Worm (Caenorhabditis elegans) whole organism, mixed stage, embryonic: ENCODE data around the gene btb-6.

Experiments used
- M03D4.4 ChIP-seq: sonication (generic microtip); optimal IDR thresholded peaks from 2 replicates; lab custom pipeline; 2017; ENCODE audit warnings: mild to moderate bottlenecking, missing genetic modification characterization, missing compliant biosample characterization
- blmp-1 ChIP-seq: fragments of 150-350 bp; optimal IDR thresholded peaks from 2 replicates; lab custom pipeline; 2014; ENCODE audit warnings: missing biosample characterization, missing genetic modification characterization
- ceh-39 ChIP-seq: fragments of 150-350 bp; optimal IDR thresholded peaks from 2 replicates; lab custom pipeline; 2014; ENCODE audit warnings: missing biosample characterization, missing genetic modification characterization
- ceh-43 ChIP-seq: fragments of 200-800 bp; sonication (Bioruptor generic); optimal IDR thresholded peaks from 2 replicates; lab custom pipeline; 2018; ENCODE audit warnings: mild to moderate bottlenecking, missing genetic modification characterization, moderate library complexity, missing compliant biosample characterization
- ceh-83 ChIP-seq: fragments of 200-800 bp; sonication (Bioruptor generic); optimal IDR thresholded peaks from 2 replicates; lab custom pipeline; 2018; ENCODE audit warnings: mild to moderate bottlenecking, missing genetic modification characterization, missing compliant biosample characterization
- ces-1 ChIP-seq: fragments of 150-350 bp; optimal IDR thresholded peaks from 2 replicates; lab custom pipeline; 2014; ENCODE audit warnings: missing biosample characterization, missing genetic modification reagents, missing genetic modification characterization
- cnd-1 ChIP-seq: fragments of 200-800 bp; sonication (Bioruptor generic); optimal IDR thresholded peaks from 2 replicates; lab custom pipeline; 2018; ENCODE audit warnings: mild to moderate bottlenecking, missing genetic modification characterization, missing compliant biosample characterization
- drap-1 ChIP-seq: fragments of 200-800 bp; sonication (Bioruptor generic); optimal IDR thresholded peaks from 3 replicates; lab custom pipeline; 2018; ENCODE audit warnings: mild to moderate bottlenecking, missing genetic modification characterization, missing compliant biosample characterization
- elt-1 ChIP-seq: sonication (generic microtip); optimal IDR thresholded peaks from 2 replicates; lab custom pipeline; 2017; ENCODE audit warnings: missing genetic modification characterization, mild to moderate bottlenecking, missing compliant biosample characterization, antibody characterized with exemption, moderate library complexity, borderline replicate concordance; ENCODE audit not compliant: insufficient read depth
- elt-3 ChIP-seq: fragments of 150-350 bp; optimal IDR thresholded peaks from 2 replicates; lab custom pipeline; 2014; ENCODE audit warnings: missing biosample characterization, missing genetic modification characterization
- flh-1 ChIP-seq: fragments of 200-800 bp; sonication (Bioruptor generic); optimal IDR thresholded peaks from 2 replicates; lab custom pipeline; 2018; ENCODE audit warnings: mild to moderate bottlenecking, missing genetic modification characterization, moderate library complexity, missing compliant biosample characterization
- ham-2 ChIP-seq: fragments of 200-800 bp; sonication (Bioruptor generic); optimal IDR thresholded peaks from 2 replicates; lab custom pipeline; 2018; ENCODE audit warnings: mild to moderate bottlenecking, missing genetic modification characterization, missing compliant biosample characterization
- lin-13 ChIP-seq: fragments of 150-350 bp; optimal IDR thresholded peaks from 2 replicates; lab custom pipeline; 2014; ENCODE audit warnings: missing biosample characterization, missing genetic modification characterization
- lsy-2 ChIP-seq: fragments of 150-350 bp; optimal IDR thresholded peaks from 2 replicates; lab custom pipeline; 2014; ENCODE audit warnings: missing biosample characterization, missing genetic modification characterization
- mab-5 ChIP-seq: fragments of 150-350 bp; optimal IDR thresholded peaks from 2 replicates; lab custom pipeline; 2014; ENCODE audit warnings: missing biosample characterization, missing genetic modification characterization
- mls-2 ChIP-seq: sonication (generic microtip); optimal IDR thresholded peaks from 2 replicates; lab custom pipeline; 2016; ENCODE audit warnings: mild to moderate bottlenecking, missing genetic modification characterization, moderate library complexity, missing compliant biosample characterization
- nhr-12 ChIP-seq: fragments of 150-350 bp; optimal IDR thresholded peaks from 2 replicates; lab custom pipeline; 2014; ENCODE audit warnings: missing biosample characterization, missing genetic modification characterization
- nhr-2 ChIP-seq: fragments of 150-350 bp; optimal IDR thresholded peaks from 2 replicates; lab custom pipeline; 2014; ENCODE audit warnings: missing biosample characterization, missing genetic modification characterization
- nhr-237 ChIP-seq: fragments of 150-350 bp; optimal IDR thresholded peaks from 2 replicates; lab custom pipeline; 2014; ENCODE audit warnings: missing biosample characterization, missing genetic modification characterization
- nhr-28 ChIP-seq: fragments of 150-350 bp; optimal IDR thresholded peaks from 2 replicates; lab custom pipeline; 2014; ENCODE audit warnings: missing biosample characterization, missing genetic modification characterization
- nhr-76 ChIP-seq: sonication (generic microtip); optimal IDR thresholded peaks from 2 replicates; lab custom pipeline; 2017; ENCODE audit warnings: missing biosample characterization, missing genetic modification characterization
- pha-4 ChIP-seq: fragments of 150-350 bp; optimal IDR thresholded peaks from 2 replicates; lab custom pipeline; 2018; ENCODE audit warnings: missing biosample characterization, missing genetic modification reagents, missing genetic modification characterization
- snpc-4 ChIP-seq: fragments of 150-350 bp; optimal IDR thresholded peaks from 2 replicates; lab custom pipeline; 2014; ENCODE audit warnings: missing biosample characterization, missing genetic modification characterization
- sptf-1 ChIP-seq: sonication (generic microtip); optimal IDR thresholded peaks from 2 replicates; lab custom pipeline; 2017; ENCODE audit warnings: mild to moderate bottlenecking, missing genetic modification characterization, moderate library complexity, missing compliant biosample characterization
- tbx-8 ChIP-seq: fragments of 200-800 bp; sonication (Bioruptor generic); optimal IDR thresholded peaks from 2 replicates; lab custom pipeline; 2018; ENCODE audit warnings: mild to moderate bottlenecking, missing genetic modification characterization, moderate library complexity, missing compliant biosample characterization
- unc-120 ChIP-seq: sonication (generic microtip); optimal IDR thresholded peaks from 2 replicates; lab custom pipeline; 2017; ENCODE audit warnings: missing genetic modification characterization, missing compliant biosample characterization; ENCODE audit not compliant: poor library complexity, severe bottlenecking
- unc-39 ChIP-seq: fragments of 150-350 bp; optimal IDR thresholded peaks from 2 replicates; lab custom pipeline; 2014; ENCODE audit warnings: missing biosample characterization, missing genetic modification characterization
- unc-62 ChIP-seq: fragments of 150-350 bp; optimal IDR thresholded peaks from 2 replicates; lab custom pipeline; 2014; ENCODE audit warnings: missing biosample characterization, missing genetic modification reagents, missing genetic modification characterization
- ztf-11 ChIP-seq: fragments of 150-350 bp; optimal IDR thresholded peaks from 2 replicates; lab custom pipeline; 2014; ENCODE audit warnings: missing biosample characterization, missing genetic modification characterization

The btb-6 gene

DNA sequence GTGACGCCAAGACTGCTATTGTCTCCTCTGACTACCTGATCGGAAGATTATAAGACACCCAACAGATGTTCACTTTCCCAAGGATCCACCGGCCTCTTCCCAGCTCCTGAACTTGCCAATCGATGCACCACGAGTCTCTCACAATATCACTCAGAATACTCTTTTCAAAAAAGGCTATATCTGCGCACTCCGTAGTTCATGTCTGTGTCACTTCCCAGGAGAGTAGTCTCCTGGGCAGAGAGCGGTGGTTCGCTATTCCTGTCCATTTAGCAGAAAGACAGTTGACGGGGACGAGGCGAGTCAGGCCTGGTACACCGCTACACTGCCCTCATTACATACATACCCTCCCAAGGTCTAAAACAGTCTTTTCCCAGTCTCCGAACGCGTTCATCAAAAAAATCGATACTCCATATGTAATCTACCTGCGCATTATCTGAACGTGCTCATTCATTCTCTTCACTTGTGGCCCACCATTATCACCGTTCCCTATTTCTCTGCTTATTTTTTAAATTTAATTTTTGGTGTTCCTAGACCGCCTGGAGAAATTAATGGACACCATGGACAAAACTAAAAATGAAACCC lies at the start of gene btb-6:
Gene btb-6, plus strand, starts transcription at position 532 of the 582 bp plus-strand sequence.
- peak; percentile 69 for TF ChIP-seq nhr-2
- TF ChIP-seq cnd-1 (tag; lab: Kevin White, UChicago), result peak; percentile 4
- no peak for TF ChIP-seq drap-1 (GFP tag; lab: Kevin White, UChicago)
- no peak for TF ChIP-seq nhr-28 (tag; lab: Kevin White, UChicago)
- peak; percentile 9 for TF ChIP-seq ceh-39 (tag; lab: Kevin White, UChicago)

DNA sequence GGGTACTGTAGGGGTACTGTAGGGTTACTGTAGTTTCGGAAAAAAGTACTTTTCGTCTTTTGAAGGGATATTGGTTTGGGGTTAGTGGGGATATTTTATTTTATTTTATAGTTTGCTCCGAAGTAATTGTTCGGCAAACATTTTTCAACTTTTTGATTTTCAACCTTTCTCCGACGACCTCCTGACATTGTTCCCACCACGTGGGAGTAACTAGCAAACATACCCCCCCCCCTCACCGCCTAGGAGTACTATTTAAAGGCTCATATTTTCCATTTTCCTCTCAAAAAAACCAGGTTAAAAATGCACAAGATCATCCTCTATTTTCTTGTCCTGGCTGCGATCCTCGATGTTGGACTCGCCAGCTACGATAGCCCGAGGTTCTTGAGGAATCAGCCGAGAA lies 49.1 kb upstream of the btb-6 start, which contains the start of gene srlf-29:
Gene srlf-29, plus strand, starts transcription at position 301 of the 400 bp plus-strand sequence.
- TF ChIP-seq flh-1 (no peak), nhr-76 (tag; lab: Kevin White, UChicago) (no peak), mls-2 (tag; lab: Kevin White, UChicago) (no peak), ceh-83 (GFP tag; lab: Kevin White, UChicago) (no peak), blmp-1 (tag; lab: Kevin White, UChicago) (no peak), lin-13 (tag; lab: Kevin White, UChicago) (no peak), ces-1 (GFP tag; lab: Kevin White, UChicago) (no peak), mab-5 (tag; lab: Kevin White, UChicago) (no peak), ceh-43 (GFP tag; lab: Kevin White, UChicago) (no peak), sptf-1 (tag; lab: Kevin White, UChicago) (no peak), unc-120 (no peak), snpc-4 (tag; lab: Kevin White, UChicago) (no peak), ham-2 (GFP tag; lab: Kevin White, UChicago) (no peak), elt-1 (tag; lab: Kevin White, UChicago) (no peak), nhr-12 (tag; lab: Kevin White, UChicago) (no peak), unc-62 (GFP tag; lab: Kevin White, UChicago) (no peak), nhr-237 (tag; lab: Kevin White, UChicago) (no peak)

DNA sequence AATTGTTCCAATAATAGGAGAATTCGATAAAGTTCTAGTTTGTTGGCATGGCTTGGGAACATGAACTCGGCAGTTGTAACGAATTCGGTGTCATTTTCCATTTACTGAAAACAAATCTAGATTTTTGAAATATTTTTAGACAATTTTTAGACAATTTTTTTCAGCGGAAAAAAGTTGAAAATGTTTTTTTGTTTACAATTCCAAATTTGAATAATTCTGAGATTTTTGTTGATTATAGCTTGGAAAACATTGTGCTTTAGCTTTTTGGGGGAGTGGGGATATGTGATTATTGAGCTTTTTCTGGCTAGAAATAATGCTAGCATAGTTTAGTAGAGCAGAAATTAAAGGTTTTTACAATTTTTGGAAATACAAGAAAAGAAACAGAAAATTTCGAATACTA lies 46.2 kb upstream of the btb-6 start, which contains the start of gene srw-97:
Gene srw-97, minus strand, starts transcription at position 101 of the 400 bp plus-strand sequence.
- TF ChIP-seq tbx-8, result no peak
- no peak for TF ChIP-seq lin-13 (tag; lab: Kevin White, UChicago)
- TF ChIP-seq unc-120, result no peak
- no peak for TF ChIP-seq unc-39
- no peak for TF ChIP-seq nhr-237 (tag; lab: Kevin White, UChicago)
- TF ChIP-seq ceh-43 (GFP tag; lab: Kevin White, UChicago), result no peak
- TF ChIP-seq ham-2 (GFP tag; lab: Kevin White, UChicago), result no peak
- TF ChIP-seq mab-5 (tag; lab: Kevin White, UChicago), result no peak

DNA sequence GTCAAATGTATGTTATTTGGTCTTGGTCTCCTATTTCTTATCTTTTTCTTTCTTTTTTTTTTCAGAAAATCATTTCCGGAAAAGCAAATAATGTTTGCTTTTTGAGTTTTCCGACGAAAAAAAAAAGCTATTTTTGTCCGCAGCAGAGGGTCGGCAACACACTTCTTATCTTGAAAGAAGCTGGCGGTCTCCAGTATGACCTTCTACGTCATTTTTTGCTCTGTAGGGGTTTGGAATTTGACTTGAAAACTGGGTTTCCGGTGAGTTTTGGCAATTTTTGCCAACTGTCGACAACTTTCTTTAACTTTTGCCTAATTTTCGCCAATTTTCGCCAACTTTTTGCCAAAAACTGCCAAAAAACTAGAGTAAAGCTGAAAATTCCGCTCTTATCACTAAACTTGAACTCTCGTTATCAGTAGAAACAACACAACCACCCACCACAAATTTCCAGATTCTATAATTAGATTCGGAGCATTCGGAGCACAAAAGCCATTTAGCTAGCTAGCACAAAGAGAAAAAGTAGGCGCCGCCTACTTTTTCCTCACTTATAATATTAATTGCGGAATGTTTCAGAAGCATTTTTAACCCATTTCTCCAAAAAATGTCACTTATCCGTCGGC lies 44.7 kb upstream of the btb-6 start, which contains the start of gene nhx-6:
Gene nhx-6, plus strand, starts transcription at position 570 of the 620 bp plus-strand sequence.
- TF ChIP-seq lsy-2 (tag; lab: Kevin White, UChicago), result no peak
- no peak for TF ChIP-seq pha-4
- TF ChIP-seq flh-1, result no peak
- no peak for TF ChIP-seq mls-2 (tag; lab: Kevin White, UChicago)
- TF ChIP-seq M03D4.4, result no peak
- TF ChIP-seq elt-3 (tag; lab: Kevin White, UChicago), result no peak

DNA sequence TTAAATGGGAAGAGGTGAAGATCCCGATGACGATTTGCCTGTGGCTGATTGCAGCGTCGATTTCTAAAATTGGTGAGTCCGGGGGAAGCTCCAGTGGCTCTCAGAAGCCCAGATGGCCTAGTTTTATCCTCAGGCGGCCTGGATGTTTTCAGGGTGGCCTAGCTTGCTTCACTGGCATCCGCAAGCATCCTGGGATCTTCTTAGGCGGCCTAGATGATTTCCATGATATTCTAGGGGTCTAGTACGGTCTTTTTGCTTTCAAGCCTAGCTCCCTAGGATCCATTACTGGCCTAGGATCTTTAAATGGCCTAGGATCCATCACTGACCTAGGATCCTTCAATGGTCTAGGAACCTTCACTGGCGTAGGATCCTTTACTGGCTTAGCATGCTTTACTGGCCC lies 44.1 kb upstream of the btb-6 start:
- no peak for TF ChIP-seq ceh-43 (GFP tag; lab: Kevin White, UChicago)

DNA sequence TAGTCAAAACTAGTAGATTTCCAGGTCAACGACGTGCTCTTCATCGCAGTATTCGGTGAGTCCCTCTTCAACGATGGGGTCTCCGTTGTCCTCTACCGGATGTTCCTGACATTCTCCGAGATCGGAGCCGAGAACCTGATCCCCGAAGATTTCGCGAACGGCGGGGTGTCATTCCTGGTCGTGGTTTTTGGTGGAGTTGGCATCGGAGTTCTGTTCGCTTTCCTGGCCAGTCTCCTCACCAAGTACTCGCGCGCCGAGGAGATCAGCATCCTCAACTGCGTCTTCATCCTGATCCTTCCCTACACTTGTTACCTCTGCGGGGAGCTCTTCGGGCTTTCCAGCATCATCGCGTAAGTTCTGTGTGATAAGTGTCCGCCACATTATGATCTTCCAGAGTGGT lies 42.4 kb upstream of the btb-6 start:
- TF ChIP-seq ztf-11, result no peak
- no peak for TF ChIP-seq lsy-2 (tag; lab: Kevin White, UChicago)
- no peak for TF ChIP-seq ceh-39 (tag; lab: Kevin White, UChicago)
- TF ChIP-seq, all 35 proteins: peak for 0
